Fruit fly (Drosophila melanogaster) whole organism, embryonic: ENCODE data around the gene Bet3.

Source experiments
- CG10209 ChIP-seq: fragments of 200-800 bp; sonication (Bioruptor generic); optimal IDR thresholded peaks from 3 replicates; lab custom pipeline; 2017; ENCODE audit warnings: missing biosample characterization, mild to moderate bottlenecking, missing genetic modification characterization, missing genetic modification reagents
- CG10543 ChIP-seq: fragments of 200-800 bp; sonication (Bioruptor generic); optimal IDR thresholded peaks from 3 replicates; lab custom pipeline; 2017; ENCODE audit warnings: missing biosample characterization, mild to moderate bottlenecking, missing genetic modification characterization, moderate library complexity
- CG11456 ChIP-seq: fragments of 200-800 bp; sonication (Bioruptor generic); IDR thresholded peaks from 3 replicates; pipeline ENCODE4 v1.3.6; 2022; ENCODE audit warnings: missing biosample characterization, missing genetic modification characterization
- CG11696 ChIP-seq: fragments of 200-800 bp; sonication (Bioruptor generic); IDR thresholded peaks from 2 replicates; pipeline ENCODE4 v1.3.6; 2022; ENCODE audit warnings: missing biosample characterization, missing genetic modification characterization
- CG11723 ChIP-seq: fragments of 200-800 bp; sonication (Bioruptor generic); optimal IDR thresholded peaks from 2 replicates; lab custom pipeline; 2017; ENCODE audit warnings: missing biosample characterization, mild to moderate bottlenecking, missing genetic modification characterization
- CG12104 ChIP-seq: fragments of 200-800 bp; sonication (Bioruptor generic); optimal IDR thresholded peaks from 3 replicates; lab custom pipeline; 2016; ENCODE audit warnings: missing biosample characterization, missing genetic modification characterization
- CG12155 ChIP-seq: fragments of 200-800 bp; sonication (Bioruptor generic); optimal IDR thresholded peaks from 3 replicates; lab custom pipeline; 2016; ENCODE audit warnings: missing biosample characterization, missing genetic modification characterization
- CG12659 ChIP-seq: fragments of 200-800 bp; sonication (Bioruptor generic); optimal IDR thresholded peaks from 3 replicates; lab custom pipeline; 2017; ENCODE audit warnings: mild to moderate bottlenecking, missing biosample characterization, missing genetic modification reagents, missing genetic modification characterization
- CG12744 ChIP-seq: fragments of 200-800 bp; sonication (Bioruptor generic); optimal IDR thresholded peaks from 2 replicates; lab custom pipeline; 2016; ENCODE audit warnings: missing biosample characterization, missing genetic modification characterization
- CG14014 ChIP-seq: fragments of 200-800 bp; sonication (Bioruptor generic); IDR thresholded peaks from 2 replicates; pipeline ENCODE4 v1.3.6; 2022; ENCODE audit warnings: missing biosample characterization, missing genetic modification characterization
- CG15696 ChIP-seq: fragments of 200-800 bp; sonication (Bioruptor generic); optimal IDR thresholded peaks from 2 replicates; lab custom pipeline; 2019; ENCODE audit warnings: missing biosample characterization, mild to moderate bottlenecking, missing genetic modification characterization, moderate library complexity
- CG3065 ChIP-seq: fragments of 200-800 bp; sonication (Bioruptor generic); optimal IDR thresholded peaks from 2 replicates; lab custom pipeline; 2016; ENCODE audit warnings: missing biosample characterization, missing genetic modification characterization
- CG3281 ChIP-seq: fragments of 200-800 bp; sonication (Bioruptor generic); optimal IDR thresholded peaks from 3 replicates; lab custom pipeline; 2017; ENCODE audit warnings: missing biosample characterization, mild to moderate bottlenecking, missing genetic modification characterization
- CG4282 ChIP-seq: fragments of 200-800 bp; sonication (Bioruptor generic); optimal IDR thresholded peaks from 2 replicates; lab custom pipeline; 2016; ENCODE audit warnings: missing biosample characterization, missing genetic modification characterization
- CG4617 ChIP-seq: fragments of 200-800 bp; sonication (Bioruptor generic); optimal IDR thresholded peaks from 3 replicates; lab custom pipeline; 2016; ENCODE audit warnings: missing biosample characterization, missing genetic modification characterization, borderline replicate concordance
- CG6272 ChIP-seq: fragments of 200-800 bp; sonication (Bioruptor generic); IDR thresholded peaks from 2 replicates; pipeline ENCODE4 v1.3.6; 2022; ENCODE audit warnings: missing biosample characterization, missing genetic modification characterization
- CG6765 ChIP-seq: fragments of 200-800 bp; sonication (Bioruptor generic); optimal IDR thresholded peaks from 3 replicates; lab custom pipeline; 2017; ENCODE audit warnings: missing biosample characterization, mild to moderate bottlenecking, missing genetic modification characterization
- CG8359 ChIP-seq: fragments of 200-800 bp; sonication (Bioruptor generic); optimal IDR thresholded peaks from 2 replicates; lab custom pipeline; 2017; ENCODE audit warnings: missing biosample characterization, mild to moderate bottlenecking, missing genetic modification characterization, borderline replicate concordance
- CG9437 ChIP-seq: fragments of 200-800 bp; sonication (Bioruptor generic); optimal IDR thresholded peaks from 2 replicates; lab custom pipeline; 2018; ENCODE audit warnings: missing biosample characterization, mild to moderate bottlenecking, missing genetic modification characterization
- Dll ChIP-seq: fragments of 200-800 bp; sonication (Bioruptor generic); IDR thresholded peaks from 4 replicates; pipeline ENCODE4 v1.3.6; 2022; ENCODE audit warnings: missing biosample characterization, missing genetic modification characterization; ENCODE audit not compliant: partially characterized antibody
- HHEX ChIP-seq: fragments of 200-800 bp; sonication (Bioruptor generic); optimal IDR thresholded peaks from 3 replicates; lab custom pipeline; 2017; ENCODE audit warnings: missing biosample characterization, mild to moderate bottlenecking, missing genetic modification characterization, missing genetic modification reagents
- Hmx ChIP-seq: fragments of 200-800 bp; sonication (Bioruptor generic); optimal IDR thresholded peaks from 2 replicates; lab custom pipeline; 2016; ENCODE audit warnings: missing biosample characterization, missing genetic modification characterization
- Hr78 ChIP-seq, 2 experiments: fragments of 200-800 bp in 1 of 2; fragments of >200 bp in 1 of 2; sonication (Bioruptor generic) in 1 of 2; optimal IDR thresholded peaks; 2 replicates each; lab custom pipeline; 2017 to 2019; ENCODE audit warnings: missing biosample characterization in 2 of 2, missing genetic modification characterization in 2 of 2, mild to moderate bottlenecking in 1 of 2, moderate library complexity in 1 of 2
- Kr ChIP-seq: fragments of 200-800 bp; sonication (Bioruptor generic); optimal IDR thresholded peaks from 2 replicates; lab custom pipeline; 2017; ENCODE audit warnings: missing biosample characterization, mild to moderate bottlenecking, missing genetic modification characterization
- Neu2 ChIP-seq: fragments of 200-800 bp; sonication (Bioruptor generic); optimal IDR thresholded peaks from 3 replicates; lab custom pipeline; 2016; ENCODE audit warnings: missing biosample characterization, missing genetic modification characterization, borderline replicate concordance
- Sin3A ChIP-seq: fragments of >200 bp; optimal IDR thresholded peaks from 2 replicates; lab custom pipeline; 2018
- Six4 ChIP-seq: fragments of 200-800 bp; sonication (Bioruptor generic); optimal IDR thresholded peaks from 2 replicates; lab custom pipeline; 2016; ENCODE audit warnings: missing biosample characterization, missing genetic modification characterization
- Taf1 ChIP-seq: fragments of 200-800 bp; sonication (Bioruptor generic); IDR thresholded peaks from 2 replicates; pipeline ENCODE4 v1.3.6; 2022; ENCODE audit warnings: missing biosample characterization, missing genetic modification characterization
- ara ChIP-seq: fragments of 200-800 bp; sonication (Bioruptor generic); IDR thresholded peaks from 2 replicates; pipeline ENCODE4 v1.3.6; 2022; ENCODE audit warnings: missing biosample characterization, missing genetic modification characterization
- cato ChIP-seq: fragments of 200-800 bp; sonication (Bioruptor generic); optimal IDR thresholded peaks from 2 replicates; lab custom pipeline; 2016; ENCODE audit warnings: missing biosample characterization, missing genetic modification characterization, borderline replicate concordance
- chn ChIP-seq: fragments of 200-800 bp; sonication (Bioruptor generic); optimal IDR thresholded peaks from 2 replicates; lab custom pipeline; 2016; ENCODE audit warnings: missing biosample characterization, missing genetic modification characterization
- crp ChIP-seq, 2 experiments: fragments of 200-800 bp; sonication (Bioruptor generic); optimal IDR thresholded peaks; 2 replicates in 1 of 2; 3 replicates in 1 of 2; lab custom pipeline; 2017; ENCODE audit warnings: missing biosample characterization in 2 of 2, missing genetic modification characterization in 2 of 2, mild to moderate bottlenecking in 1 of 2, moderate library complexity in 1 of 2
- fd3F ChIP-seq: fragments of 200-800 bp; sonication (Bioruptor generic); optimal IDR thresholded peaks from 2 replicates; lab custom pipeline; 2018; ENCODE audit warnings: missing biosample characterization, mild to moderate bottlenecking, missing genetic modification characterization, moderate library complexity
- gsb ChIP-seq: fragments of 200-800 bp; sonication (Bioruptor generic); IDR thresholded peaks from 2 replicates; pipeline ENCODE4 v1.3.6; 2022; ENCODE audit warnings: missing biosample characterization, missing genetic modification characterization
- gt ChIP-seq: fragments of 200-800 bp; sonication (Bioruptor generic); IDR thresholded peaks from 2 replicates; pipeline ENCODE4 v1.3.6; 2022; ENCODE audit warnings: missing biosample characterization, missing genetic modification characterization
- her ChIP-seq: fragments of 200-800 bp; sonication (Bioruptor generic); optimal IDR thresholded peaks from 2 replicates; lab custom pipeline; 2016; ENCODE audit warnings: missing biosample characterization, missing genetic modification characterization
- hth ChIP-seq: fragments of >200 bp; optimal IDR thresholded peaks from 2 replicates; lab custom pipeline; 2017; ENCODE audit warnings: inconsistent platforms
- insv ChIP-seq, 2 experiments: fragments of 200-800 bp; sonication (Bioruptor generic); optimal IDR thresholded peaks; 3 replicates each; lab custom pipeline; 2016 to 2018; ENCODE audit warnings: missing biosample characterization in 2 of 2, missing genetic modification characterization in 2 of 2
- inv ChIP-seq: fragments of 200-800 bp; sonication (Bioruptor generic); IDR thresholded peaks from 2 replicates; pipeline ENCODE4 v1.3.6; 2022; ENCODE audit warnings: missing biosample characterization, missing genetic modification characterization; ENCODE audit not compliant: partially characterized antibody
- nau ChIP-seq: fragments of 200-800 bp; sonication (Bioruptor generic); optimal IDR thresholded peaks from 3 replicates; lab custom pipeline; 2017; ENCODE audit warnings: missing biosample characterization, mild to moderate bottlenecking, missing genetic modification characterization, missing genetic modification reagents
- pb ChIP-seq: fragments of 200-800 bp; sonication (Bioruptor generic); optimal IDR thresholded peaks from 3 replicates; lab custom pipeline; 2016; ENCODE audit warnings: missing biosample characterization, missing genetic modification characterization
- repo ChIP-seq: fragments of 200-800 bp; sonication (Bioruptor generic); optimal IDR thresholded peaks from 2 replicates; lab custom pipeline; 2016; ENCODE audit warnings: missing biosample characterization, missing genetic modification characterization
- schlank ChIP-seq: fragments of 200-800 bp; sonication (Bioruptor generic); optimal IDR thresholded peaks from 2 replicates; lab custom pipeline; 2018; ENCODE audit warnings: missing biosample characterization, mild to moderate bottlenecking, missing genetic modification characterization
- sisA ChIP-seq: fragments of 200-800 bp; sonication (Bioruptor generic); IDR thresholded peaks from 2 replicates; pipeline ENCODE4 v1.3.6; 2022; ENCODE audit warnings: missing biosample characterization, missing genetic modification characterization
- so ChIP-seq: fragments of 200-800 bp; sonication (Bioruptor generic); IDR thresholded peaks from 3 replicates; pipeline ENCODE4 v1.3.6; 2022; ENCODE audit warnings: missing biosample characterization, missing genetic modification characterization
- sqz ChIP-seq: fragments of 200-800 bp; sonication (Bioruptor generic); optimal IDR thresholded peaks from 3 replicates; lab custom pipeline; 2018; ENCODE audit warnings: missing biosample characterization, mild to moderate bottlenecking, missing genetic modification characterization
- tin ChIP-seq: fragments of 200-800 bp; sonication (Bioruptor generic); optimal IDR thresholded peaks from 3 replicates; lab custom pipeline; 2016; ENCODE audit warnings: missing biosample characterization, missing genetic modification characterization
- ttk ChIP-seq: fragments of 200-800 bp; sonication (Bioruptor generic); IDR thresholded peaks from 2 replicates; pipeline ENCODE4 v2.1.2; 2022; ENCODE audit warnings: missing biosample characterization, missing genetic modification characterization
- usp ChIP-seq: fragments of >200 bp; optimal IDR thresholded peaks from 2 replicates; lab custom pipeline; 2017; ENCODE audit warnings: missing biosample characterization, missing genetic modification characterization

Bet3 gene

dm6 chr3L:9429665-9430607 lies 12.1 kb downstream of the Bet3 start, which contains the start of the genes RpS17 and MTF-1 (continued):
- TF ChIP-seq Hmx, result no peak
- TF ChIP-seq CG9437 (GFP tag; lab: Kevin White, UChicago), result peak; percentile 16
- TF ChIP-seq CG10543 (GFP tag; lab: Kevin White, UChicago), result peak; percentile 22
- no peak for TF ChIP-seq Six4
- peak; percentile 30 for TF ChIP-seq ttk (GFP tag; lab: Robert Waterston, UW)
- no peak for TF ChIP-seq Sin3A (lab: Kevin White, UChicago)
- no peak for TF ChIP-seq Neu2
- TF ChIP-seq CG11696 (GFP tag; lab: Robert Waterston, UW), result peak; percentile 9; the same call in 1 of the 2 replicates
- no peak for TF ChIP-seq ara (GFP tag; lab: Robert Waterston, UW)
- peak; percentile 65 for TF ChIP-seq nau
- no peak for TF ChIP-seq CG8359 (GFP tag; lab: Kevin White, UChicago)
- peak; percentile 68 for TF ChIP-seq HHEX (GFP tag; lab: Kevin White, UChicago)
- TF ChIP-seq CG4282 (GFP tag; lab: Kevin White, UChicago), result no peak
- peak; percentile 56; the same call in 1 of the 4 replicates for TF ChIP-seq Dll
- TF ChIP-seq CG14014, result peak; percentile 39; the same call in 1 of the 2 replicates
- TF ChIP-seq repo, result no peak
- TF ChIP-seq CG11723 (GFP tag; lab: Kevin White, UChicago), result peak; percentile 26
- TF ChIP-seq CG6765 (GFP tag; lab: Kevin White, UChicago), result peak; percentile 73
- TF ChIP-seq CG12659 (GFP tag; lab: Kevin White, UChicago), result peak; percentile 67
- TF ChIP-seq her, result no peak
- no peak for TF ChIP-seq tin (GFP tag; lab: Kevin White, UChicago)
- no peak for TF ChIP-seq pb (GFP tag; lab: Kevin White, UChicago)
- peak; percentile 67 for TF ChIP-seq CG3281 (GFP tag; lab: Kevin White, UChicago)
- TF ChIP-seq chn (GFP tag; lab: Kevin White, UChicago), result no peak
- no peak for TF ChIP-seq CG15696 (tag; lab: Kevin White, UChicago)
- no peak for TF ChIP-seq usp (GFP tag; lab: Kevin White, UChicago)
- peak; percentile 46 for TF ChIP-seq schlank
- no peak for TF ChIP-seq CG12744 (GFP tag; lab: Kevin White, UChicago)
- TF ChIP-seq Taf1 (GFP tag; lab: Robert Waterston, UW), result no peak
- TF ChIP-seq CG12155, result peak; percentile 98
- no peak for TF ChIP-seq crp (GFP tag; optimal IDR thresholded peaks at IDR 0.05; lab: Kevin White, UChicago)
- peak; percentile 40 for TF ChIP-seq sqz (GFP tag; lab: Kevin White, UChicago)
- TF ChIP-seq fd3F, result peak; percentile 40
- no peak for TF ChIP-seq Kr (GFP tag; lab: Kevin White, UChicago)
- TF ChIP-seq cato (GFP tag; lab: Kevin White, UChicago), result no peak
- no peak for TF ChIP-seq hth (lab: Kevin White, UChicago)
- peak; percentile 72; the same call in 2 of the 3 replicates for TF ChIP-seq CG11456 (GFP tag; lab: Robert Waterston, UW)
- TF ChIP-seq gsb (GFP tag; lab: Robert Waterston, UW), result no peak
- TF ChIP-seq CG12104, result peak; percentile 5
- TF ChIP-seq insv (GFP tag; optimal IDR thresholded peaks at IDR 0.05; lab: Kevin White, UChicago), result peak in 1 of 2 experiments; percentile 27
- TF ChIP-seq Hr78 (GFP tag; optimal IDR thresholded peaks at IDR 0.05; lab: Kevin White, UChicago), result no peak
- TF ChIP-seq CG6272, result no peak
- 0 out of 3 replicates have a peak, but pooled peaks have one; percentile 29 for TF ChIP-seq so (GFP tag; lab: Robert Waterston, UW)
- TF ChIP-seq CG3065 (GFP tag; lab: Kevin White, UChicago), result no peak
- peak; percentile 60 for TF ChIP-seq CG4617 (GFP tag; lab: Kevin White, UChicago)
- peak; percentile 66 for TF ChIP-seq CG10209 (GFP tag; lab: Kevin White, UChicago)
- no peak for TF ChIP-seq gt
- TF ChIP-seq sisA (GFP tag; lab: Robert Waterston, UW), result no peak
- TF ChIP-seq inv (GFP tag; lab: Robert Waterston, UW), result no peak
